Worm (Caenorhabditis elegans) whole organism, L1 larva: Measurements from ENCODE around the gene spe-43.

ENCODE experiments used
- C04F5.9 ChIP-seq: sonication (generic microtip); optimal IDR thresholded peaks from 2 replicates; lab custom pipeline; 2016; ENCODE audit warnings: missing genetic modification characterization, missing compliant biosample characterization
- C16A3.4 ChIP-seq: fragments of 150-350 bp; optimal IDR thresholded peaks from 2 replicates; lab custom pipeline; 2014; ENCODE audit warnings: missing biosample characterization, missing genetic modification characterization
- F16B12.6 ChIP-seq: fragments of 150-350 bp; optimal IDR thresholded peaks from 2 replicates; lab custom pipeline; 2014; ENCODE audit warnings: missing biosample characterization, missing genetic modification characterization
- Y116A8C.19 ChIP-seq: sonication (generic microtip); optimal IDR thresholded peaks from 2 replicates; lab custom pipeline; 2016; ENCODE audit warnings: missing compliant biosample characterization, missing genetic modification characterization, borderline replicate concordance
- aha-1 ChIP-seq: fragments of 150-350 bp; optimal IDR thresholded peaks from 2 replicates; lab custom pipeline; 2014; ENCODE audit warnings: missing biosample characterization, missing genetic modification characterization
- alr-1 ChIP-seq: fragments of 200-800 bp; sonication (Bioruptor generic); optimal IDR thresholded peaks from 2 replicates; lab custom pipeline; 2018; ENCODE audit warnings: borderline replicate concordance, mild to moderate bottlenecking, missing genetic modification characterization, missing compliant biosample characterization
- aly-2 ChIP-seq: fragments of 150-350 bp; optimal IDR thresholded peaks from 2 replicates; lab custom pipeline; 2014; ENCODE audit warnings: missing biosample characterization, missing genetic modification characterization
- blmp-1 ChIP-seq: fragments of 150-350 bp; optimal IDR thresholded peaks from 2 replicates; lab custom pipeline; 2014; ENCODE audit warnings: missing biosample characterization, missing genetic modification characterization
- ceh-82 ChIP-seq, 3 experiments: fragments of 150-350 bp in 1 of 3; sonication (generic microtip) in 2 of 3; optimal IDR thresholded peaks; 2 replicates each; lab custom pipeline; 2014 to 2017; ENCODE audit warnings: missing biosample characterization in 3 of 3, missing genetic modification characterization in 3 of 3
- ces-1 ChIP-seq: fragments of 150-350 bp; optimal IDR thresholded peaks from 2 replicates; lab custom pipeline; 2014; ENCODE audit warnings: missing biosample characterization, missing genetic modification reagents, missing genetic modification characterization
- dpl-1 ChIP-seq, 3 experiments: fragments of 150-350 bp in 2 of 3; sonication (generic microtip) in 1 of 3; optimal IDR thresholded peaks; 2 replicates each; lab custom pipeline; 2014 to 2017; ENCODE audit warnings: missing biosample characterization in 3 of 3, missing genetic modification characterization in 3 of 3, missing genetic modification reagents in 3 of 3
- efl-1 ChIP-seq, 4 experiments: fragments of 150-350 bp; optimal IDR thresholded peaks in 3 of 4; peaks in 1 of 4; 1 replicate in 1 of 4; 2 replicates in 3 of 4; lab custom pipeline; 2014; ENCODE audit warnings: missing biosample characterization in 2 of 4, missing genetic modification characterization in 2 of 4, missing genetic modification reagents in 2 of 4
- egl-27 ChIP-seq, 2 experiments: fragments of 150-350 bp in 1 of 2; sonication (generic microtip); optimal IDR thresholded peaks; 3 replicates each; lab custom pipeline; 2017 to 2018; ENCODE audit warnings: missing biosample characterization in 2 of 2, missing genetic modification characterization in 2 of 2, missing genetic modification reagents in 2 of 2
- elt-2 ChIP-seq: sonication (generic microtip); optimal IDR thresholded peaks from 2 replicates; lab custom pipeline; 2016; ENCODE audit warnings: missing genetic modification characterization, mild to moderate bottlenecking, inconsistent platforms, missing compliant biosample characterization, missing genetic modification reagents
- elt-3 ChIP-seq, 6 experiments: fragments of 150-350 bp in 1 of 6; sonication (generic microtip); optimal IDR thresholded peaks; 2 replicates each; lab custom pipeline; 2017 to 2018; ENCODE audit warnings: missing biosample characterization in 6 of 6, missing genetic modification characterization in 6 of 6, inconsistent platforms in 1 of 6
- ets-5 ChIP-seq: fragments of 200-800 bp; sonication (Bioruptor generic); IDR thresholded peaks from 2 replicates; pipeline ENCODE4 v1.3.6; 2022; ENCODE audit warnings: missing genetic modification characterization, missing compliant biosample characterization
- fkh-4 ChIP-seq: sonication (generic microtip); optimal IDR thresholded peaks from 2 replicates; lab custom pipeline; 2016; ENCODE audit warnings: missing compliant biosample characterization, missing genetic modification characterization, borderline replicate concordance
- fos-1 ChIP-seq: fragments of 150-350 bp; optimal IDR thresholded peaks from 2 replicates; lab custom pipeline; 2014; ENCODE audit warnings: missing biosample characterization, missing genetic modification characterization
- isw-1 ChIP-seq: fragments of 200-800 bp; sonication (Bioruptor generic); IDR thresholded peaks from 2 replicates; pipeline ENCODE4 v1.3.6; 2022; ENCODE audit warnings: missing genetic modification characterization, missing compliant biosample characterization
- jun-1 ChIP-seq: fragments of 150-350 bp; optimal IDR thresholded peaks from 2 replicates; lab custom pipeline; 2014; ENCODE audit warnings: missing biosample characterization, missing genetic modification reagents, missing genetic modification characterization
- lin-13 ChIP-seq: fragments of 150-350 bp; optimal IDR thresholded peaks from 2 replicates; lab custom pipeline; 2014; ENCODE audit warnings: missing biosample characterization, missing genetic modification reagents, missing genetic modification characterization
- lin-14 ChIP-seq: fragments of 200-800 bp; sonication (Bioruptor generic); optimal IDR thresholded peaks from 2 replicates; lab custom pipeline; 2018; ENCODE audit warnings: mild to moderate bottlenecking, missing genetic modification characterization, moderate library complexity, missing compliant biosample characterization
- lin-15B ChIP-seq: fragments of 150-350 bp; sonication (generic microtip); optimal IDR thresholded peaks from 3 replicates; lab custom pipeline; 2014; ENCODE audit warnings: missing biosample characterization, missing genetic modification characterization
- lin-35 ChIP-seq, 2 experiments: fragments of 150-350 bp; optimal IDR thresholded peaks; 2 replicates each; lab custom pipeline; 2014; ENCODE audit warnings: missing biosample characterization in 2 of 2, missing genetic modification characterization in 2 of 2, missing genetic modification reagents in 2 of 2
- lir-3 ChIP-seq: sonication (generic microtip); optimal IDR thresholded peaks from 2 replicates; lab custom pipeline; 2016; ENCODE audit warnings: mild to moderate bottlenecking, missing genetic modification characterization, moderate library complexity, missing compliant biosample characterization; ENCODE audit not compliant: poor library complexity
- mab-9 ChIP-seq: fragments of 200-800 bp; sonication (Bioruptor generic); IDR thresholded peaks from 2 replicates; pipeline ENCODE4 v1.3.6; 2022; ENCODE audit warnings: missing genetic modification reagents, missing genetic modification characterization, missing compliant biosample characterization
- mdl-1 ChIP-seq, 2 experiments: fragments of 150-350 bp; optimal IDR thresholded peaks; 2 replicates each; lab custom pipeline; 2014 to 2017; ENCODE audit warnings: missing biosample characterization in 2 of 2, missing genetic modification characterization in 2 of 2, inconsistent platforms in 1 of 2
- nhr-12 ChIP-seq: sonication (generic microtip); optimal IDR thresholded peaks from 2 replicates; lab custom pipeline; 2017; ENCODE audit warnings: missing biosample characterization, missing genetic modification characterization
- nhr-20 ChIP-seq: sonication (generic microtip); optimal IDR thresholded peaks from 2 replicates; lab custom pipeline; 2016; ENCODE audit warnings: mild to moderate bottlenecking, missing genetic modification characterization, missing compliant biosample characterization
- nhr-28 ChIP-seq: fragments of 150-350 bp; optimal IDR thresholded peaks from 2 replicates; lab custom pipeline; 2014; ENCODE audit warnings: missing biosample characterization, missing genetic modification characterization
- nhr-71 ChIP-seq: sonication (generic microtip); optimal IDR thresholded peaks from 2 replicates; lab custom pipeline; 2016; ENCODE audit warnings: mild to moderate bottlenecking, missing genetic modification characterization, moderate library complexity, missing compliant biosample characterization
- nhr-76 ChIP-seq: sonication (generic microtip); optimal IDR thresholded peaks from 2 replicates; lab custom pipeline; 2017; ENCODE audit warnings: missing biosample characterization, missing genetic modification characterization
- nhr-84 ChIP-seq: sonication (generic microtip); optimal IDR thresholded peaks from 2 replicates; lab custom pipeline; 2017; ENCODE audit warnings: missing biosample characterization, missing genetic modification characterization
- nhr-85 ChIP-seq: sonication (generic microtip); peaks from one replicate; lab custom pipeline; 2016; ENCODE audit warnings: missing genetic modification characterization, inconsistent platforms, missing compliant biosample characterization
- pag-3 ChIP-seq: sonication (generic microtip); optimal IDR thresholded peaks from 2 replicates; lab custom pipeline; 2017; ENCODE audit warnings: missing genetic modification characterization, mild to moderate bottlenecking, missing compliant biosample characterization, antibody characterized with exemption, borderline replicate concordance; ENCODE audit not compliant: insufficient read depth
- pax-3 ChIP-seq: fragments of 200-800 bp; sonication (Bioruptor generic); optimal IDR thresholded peaks from 2 replicates; lab custom pipeline; 2018; ENCODE audit warnings: mild to moderate bottlenecking, missing genetic modification characterization, moderate library complexity, missing compliant biosample characterization
- pqm-1 ChIP-seq: sonication (generic microtip); optimal IDR thresholded peaks from 3 replicates; lab custom pipeline; 2017; ENCODE audit warnings: missing biosample characterization, missing genetic modification characterization
- skn-1 ChIP-seq: fragments of 150-350 bp; optimal IDR thresholded peaks from 2 replicates; lab custom pipeline; 2014; ENCODE audit warnings: missing biosample characterization, missing genetic modification characterization
- snu-23 ChIP-seq: sonication (generic microtip); optimal IDR thresholded peaks from 2 replicates; lab custom pipeline; 2016; ENCODE audit warnings: missing genetic modification characterization, missing compliant biosample characterization
- sox-4 ChIP-seq: sonication (generic microtip); optimal IDR thresholded peaks from 2 replicates; lab custom pipeline; 2016; ENCODE audit warnings: missing genetic modification characterization, missing compliant biosample characterization
- swsn-7 ChIP-seq: sonication (generic microtip); optimal IDR thresholded peaks from 2 replicates; lab custom pipeline; 2016; ENCODE audit warnings: missing genetic modification characterization, missing compliant biosample characterization
- tlp-1 ChIP-seq: fragments of 150-350 bp; optimal IDR thresholded peaks from 2 replicates; lab custom pipeline; 2014; ENCODE audit warnings: missing biosample characterization, missing genetic modification characterization
- unc-130 ChIP-seq: fragments of 150-350 bp; optimal IDR thresholded peaks from 2 replicates; lab custom pipeline; 2017; ENCODE audit warnings: missing biosample characterization, missing genetic modification characterization, inconsistent platforms
- unc-30 ChIP-seq: sonication (generic microtip); optimal IDR thresholded peaks from 2 replicates; lab custom pipeline; 2017; ENCODE audit warnings: missing biosample characterization, missing genetic modification characterization
- unc-86 ChIP-seq: sonication (generic microtip); optimal IDR thresholded peaks from 2 replicates; lab custom pipeline; 2016; ENCODE audit warnings: missing genetic modification characterization, missing compliant biosample characterization
- xbp-1 ChIP-seq: sonication (generic microtip); optimal IDR thresholded peaks from 2 replicates; lab custom pipeline; 2016; ENCODE audit warnings: missing genetic modification characterization, missing compliant biosample characterization
- ztf-4 ChIP-seq: fragments of 150-350 bp; optimal IDR thresholded peaks from 2 replicates; lab custom pipeline; 2014; ENCODE audit warnings: missing biosample characterization, missing genetic modification characterization

Gene spe-43

ce11 chrIV:13096778-13097177 is 45.4 kb downstream of the spe-43 start:
- TF ChIP-seq aly-2 (tag; lab: Kevin White, UChicago) (peak; percentile 13), swsn-7 (tag; lab: Kevin White, UChicago) (no peak)

DNA sequence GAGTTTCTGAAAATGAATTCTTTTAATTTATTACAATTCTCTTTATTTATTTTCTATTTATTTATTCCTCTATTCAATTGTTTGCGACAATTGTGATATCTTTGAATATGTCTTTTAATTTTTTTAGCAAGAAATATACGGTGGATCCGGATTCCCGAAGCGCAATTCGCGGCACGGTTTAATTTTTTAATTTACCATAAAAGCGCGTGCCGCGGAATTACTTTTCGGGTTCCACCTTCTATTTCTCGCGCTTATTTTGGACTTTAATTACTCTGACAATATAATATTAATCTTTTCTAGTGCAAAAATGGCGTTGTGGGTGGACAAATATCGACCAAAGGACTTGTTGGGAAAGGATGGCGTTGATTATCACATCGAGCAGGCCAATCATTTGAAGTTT is 46.7 kb downstream of the spe-43 start, which contains the start of gene rfc-3:
Gene rfc-3 (plus strand): TSS at position 301 of the 400 bp plus-strand sequence.
- TF ChIP-seq efl-1 (optimal IDR thresholded peaks at IDR 0.05; lab: Kevin White, UChicago), result no peak
- TF ChIP-seq efl-1 (GFP tag; optimal IDR thresholded peaks at IDR 0.05 in 1 of 2; lab: Kevin White, UChicago), result peak in 1 of 2 experiments; percentile 57
- no peak for TF ChIP-seq mab-9 (GFP tag; lab: Robert Waterston, UW)

DNA sequence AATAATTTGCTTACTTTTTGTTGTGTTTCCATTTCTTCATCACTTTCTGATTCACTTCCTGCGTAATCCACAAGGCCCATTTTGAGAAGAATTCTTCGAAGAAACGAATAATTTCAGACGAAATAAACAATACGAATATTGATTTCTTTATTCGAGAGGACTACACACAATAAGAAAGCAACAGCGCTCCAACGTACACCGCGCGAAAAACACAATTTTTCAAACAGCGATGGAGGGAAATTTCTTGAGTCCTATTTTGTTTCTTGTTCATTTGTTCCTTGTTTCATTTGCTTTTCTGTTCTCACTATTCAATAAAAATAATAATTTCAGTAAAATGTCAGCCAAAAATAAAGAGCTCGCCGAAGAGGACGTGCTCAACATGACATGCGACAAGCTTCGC is 48.5 kb downstream of the spe-43 start, which contains the start of the genes prcc-1 and C39E9.12:
Gene prcc-1 (minus strand): TSS at position 119 of the 400 bp plus-strand sequence.
Gene C39E9.12 (plus strand): TSS at position 331 of the 400 bp plus-strand sequence.
- peak; percentile 66 for TF ChIP-seq F16B12.6
- no peak for TF ChIP-seq sox-4 (tag; lab: Kevin White, UChicago)
- TF ChIP-seq unc-130 (tag; lab: Kevin White, UChicago), result peak; percentile 73
- no peak for TF ChIP-seq egl-27 (tag; optimal IDR thresholded peaks at IDR 0.05; lab: Kevin White, UChicago)
- TF ChIP-seq ces-1 (GFP tag; lab: Kevin White, UChicago), result no peak
- peak; percentile 85 for TF ChIP-seq C16A3.4 (tag; lab: Kevin White, UChicago)
- TF ChIP-seq fos-1 (tag; lab: Kevin White, UChicago), result peak; percentile 63
- TF ChIP-seq blmp-1 (tag; lab: Kevin White, UChicago), result no peak
- TF ChIP-seq tlp-1 (tag; lab: Kevin White, UChicago), result no peak
- no peak for TF ChIP-seq nhr-76
- no peak for TF ChIP-seq pqm-1 (tag; lab: Kevin White, UChicago)
- TF ChIP-seq pax-3 (tag; lab: Kevin White, UChicago), result no peak
- TF ChIP-seq fkh-4 (tag; lab: Kevin White, UChicago), result no peak
- TF ChIP-seq Y116A8C.19 (tag; lab: Kevin White, UChicago), result no peak
- TF ChIP-seq aha-1 (tag; lab: Kevin White, UChicago), result no peak
- TF ChIP-seq nhr-71 (tag; lab: Kevin White, UChicago), result peak; percentile 73
- peak; percentile 27 to 78 (median 63) for TF ChIP-seq ceh-82 (tag; optimal IDR thresholded peaks at IDR 0.05; lab: Kevin White, UChicago)
- TF ChIP-seq C04F5.9 (tag; lab: Kevin White, UChicago), result peak; percentile 14
- peak; percentile 93 to 94 for TF ChIP-seq efl-1 (optimal IDR thresholded peaks at IDR 0.05; lab: Kevin White, UChicago)
- peak; percentile 92 to 99 for TF ChIP-seq efl-1 (GFP tag; optimal IDR thresholded peaks at IDR 0.05 in 1 of 2; lab: Kevin White, UChicago)
- TF ChIP-seq unc-30 (tag; lab: Kevin White, UChicago), result no peak
- peak; percentile 84 for TF ChIP-seq lin-15B (tag; lab: Kevin White, UChicago)
- TF ChIP-seq lin-13 (GFP tag; lab: Kevin White, UChicago), result peak; percentile 69
- TF ChIP-seq ets-5 (GFP tag; lab: Robert Waterston, UW), result no peak
- TF ChIP-seq pag-3 (tag; lab: Kevin White, UChicago), result no peak
- no peak for TF ChIP-seq nhr-28 (tag; lab: Kevin White, UChicago)
- TF ChIP-seq isw-1 (GFP tag; lab: Robert Waterston, UW), result no peak; the same call in 1 of the 2 replicates
- no peak for TF ChIP-seq alr-1 (tag; lab: Kevin White, UChicago)
- TF ChIP-seq xbp-1 (tag; lab: Kevin White, UChicago), result peak; percentile 55
- TF ChIP-seq swsn-7 (tag; lab: Kevin White, UChicago), result peak; percentile 62
- peak in 1 of 2 experiments; percentile 56 for TF ChIP-seq mdl-1 (tag; optimal IDR thresholded peaks at IDR 0.05; lab: Kevin White, UChicago)
- TF ChIP-seq lir-3 (tag; lab: Kevin White, UChicago), result peak; percentile 10
- TF ChIP-seq dpl-1 (GFP tag; optimal IDR thresholded peaks at IDR 0.05; lab: Kevin White, UChicago), result peak; percentile 88 to 95 (median 92)
- peak; percentile 53 for TF ChIP-seq nhr-20
- TF ChIP-seq nhr-12, result no peak
- peak; percentile 67 for TF ChIP-seq lin-14 (GFP tag; lab: Kevin White, UChicago)
- TF ChIP-seq aly-2 (tag; lab: Kevin White, UChicago), result no peak
- TF ChIP-seq unc-86 (tag; lab: Kevin White, UChicago), result peak; percentile 37
- no peak for TF ChIP-seq ztf-4 (tag; lab: Kevin White, UChicago)
- no peak for TF ChIP-seq nhr-84 (tag; lab: Kevin White, UChicago)
- peak; percentile 40 for TF ChIP-seq jun-1 (tag; lab: Kevin White, UChicago)
- TF ChIP-seq elt-3 (tag; optimal IDR thresholded peaks at IDR 0.05; lab: Kevin White, UChicago), result peak in 1 of 6 experiments; percentile 67
- TF ChIP-seq lin-35 (GFP tag; optimal IDR thresholded peaks at IDR 0.05; lab: Kevin White, UChicago), result peak; percentile 92 to 97
- TF ChIP-seq skn-1 (tag; lab: Kevin White, UChicago), result peak; percentile 66
- peak; percentile 46 for TF ChIP-seq nhr-85 (tag; lab: Kevin White, UChicago)
- TF ChIP-seq elt-2 (tag; lab: Kevin White, UChicago), result no peak
- peak; percentile 80 for TF ChIP-seq snu-23 (GFP tag; lab: Kevin White, UChicago)
